Fruit fly (Drosophila melanogaster) whole organism, embryonic: ENCODE results near the gene CG1999.

Experiments used
- B-H2 ChIP-seq: fragments of 200-800 bp; sonication (Bioruptor generic); optimal IDR thresholded peaks from 2 replicates; lab custom pipeline; 2018; ENCODE audit warnings: missing biosample characterization, mild to moderate bottlenecking, missing genetic modification characterization
- CG11456 ChIP-seq: fragments of 200-800 bp; sonication (Bioruptor generic); IDR thresholded peaks from 3 replicates; pipeline ENCODE4 v1.3.6; 2022; ENCODE audit warnings: missing biosample characterization, missing genetic modification characterization
- CG11695 ChIP-seq: fragments of 200-800 bp; sonication (Bioruptor generic); IDR thresholded peaks from 3 replicates; pipeline ENCODE4 v1.3.6; 2022; ENCODE audit warnings: missing biosample characterization, missing genetic modification characterization
- CG12299 ChIP-seq: fragments of 200-800 bp; sonication (Bioruptor generic); optimal IDR thresholded peaks from 2 replicates; lab custom pipeline; 2018; ENCODE audit warnings: missing biosample characterization, mild to moderate bottlenecking, missing genetic modification characterization
- CG12391 ChIP-seq: fragments of 200-800 bp; sonication (Bioruptor generic); optimal IDR thresholded peaks from 3 replicates; lab custom pipeline; 2018; ENCODE audit warnings: missing biosample characterization, mild to moderate bottlenecking, missing genetic modification characterization, moderate library complexity
- CG13287 ChIP-seq: fragments of 200-800 bp; sonication (Bioruptor generic); IDR thresholded peaks from 2 replicates; pipeline ENCODE4 v1.3.6; 2022; ENCODE audit warnings: missing biosample characterization, missing genetic modification characterization; ENCODE audit not compliant: partially characterized antibody
- CG17328 ChIP-seq: fragments of 200-800 bp; sonication (Bioruptor generic); IDR thresholded peaks from 2 replicates; pipeline ENCODE4 v1.3.6; 2022; ENCODE audit warnings: missing biosample characterization, missing genetic modification characterization
- CG17361 ChIP-seq: fragments of 200-800 bp; sonication (Bioruptor generic); IDR thresholded peaks from 3 replicates; pipeline ENCODE4 v1.3.6; 2022; ENCODE audit warnings: missing biosample characterization, missing genetic modification characterization
- CG18262 ChIP-seq: fragments of 200-800 bp; optimal IDR thresholded peaks from 3 replicates; lab custom pipeline; 2019; ENCODE audit warnings: missing biosample characterization, mild to moderate bottlenecking, missing genetic modification characterization, moderate library complexity
- CG33213 ChIP-seq: fragments of 200-800 bp; sonication (Bioruptor generic); optimal IDR thresholded peaks from 3 replicates; lab custom pipeline; 2016; ENCODE audit warnings: missing biosample characterization, missing genetic modification characterization
- CG33557 ChIP-seq: fragments of 200-800 bp; sonication (Bioruptor generic); optimal IDR thresholded peaks from 2 replicates; lab custom pipeline; 2019; ENCODE audit warnings: missing biosample characterization, mild to moderate bottlenecking, missing genetic modification characterization, moderate library complexity
- CG34376 ChIP-seq: fragments of 200-800 bp; sonication (Bioruptor generic); optimal IDR thresholded peaks from 2 replicates; lab custom pipeline; 2018; ENCODE audit warnings: missing biosample characterization, mild to moderate bottlenecking, missing genetic modification characterization
- CG6272 ChIP-seq: fragments of 200-800 bp; sonication (Bioruptor generic); IDR thresholded peaks from 2 replicates; pipeline ENCODE4 v1.3.6; 2022; ENCODE audit warnings: missing biosample characterization, missing genetic modification characterization
- CG6813 ChIP-seq: fragments of 200-800 bp; sonication (Bioruptor generic); optimal IDR thresholded peaks from 2 replicates; lab custom pipeline; 2017; ENCODE audit warnings: missing biosample characterization, missing genetic modification characterization, mild to moderate bottlenecking, moderate library complexity, missing genetic modification reagents
- CG7745 ChIP-seq: fragments of 200-800 bp; sonication (Bioruptor generic); optimal IDR thresholded peaks from 2 replicates; lab custom pipeline; 2018; ENCODE audit warnings: missing biosample characterization, mild to moderate bottlenecking, missing genetic modification characterization, moderate library complexity
- CG8281 ChIP-seq: fragments of 200-800 bp; sonication (Bioruptor generic); optimal IDR thresholded peaks from 2 replicates; lab custom pipeline; 2018; ENCODE audit warnings: missing biosample characterization, mild to moderate bottlenecking, missing genetic modification characterization, moderate library complexity
- CG8388 ChIP-seq: fragments of 200-800 bp; sonication (Bioruptor generic); optimal IDR thresholded peaks from 2 replicates; lab custom pipeline; 2019; ENCODE audit warnings: missing biosample characterization, mild to moderate bottlenecking, missing genetic modification characterization, moderate library complexity
- CG8944 ChIP-seq: fragments of 200-800 bp; sonication (Bioruptor generic); optimal IDR thresholded peaks from 3 replicates; lab custom pipeline; 2016; ENCODE audit warnings: missing biosample characterization, missing genetic modification characterization
- CG9932 ChIP-seq: fragments of 200-800 bp; sonication (Bioruptor generic); IDR thresholded peaks from 2 replicates; pipeline ENCODE4 v1.3.6; 2022; ENCODE audit warnings: missing biosample characterization, missing genetic modification characterization
- Chrac-16 ChIP-seq: fragments of 200-800 bp; sonication (Bioruptor generic); optimal IDR thresholded peaks from 3 replicates; lab custom pipeline; 2016; ENCODE audit warnings: missing biosample characterization, missing genetic modification characterization
- Eip74EF ChIP-seq, 2 experiments: fragments of 200-800 bp in 1 of 2; fragments of >200 bp in 1 of 2; sonication (Bioruptor generic) in 1 of 2; optimal IDR thresholded peaks; 2 replicates each; lab custom pipeline; 2017 to 2019; ENCODE audit warnings: missing biosample characterization in 2 of 2, missing genetic modification characterization in 2 of 2, mild to moderate bottlenecking in 1 of 2, moderate library complexity in 1 of 2
- Ets65A ChIP-seq: fragments of 200-800 bp; sonication (Bioruptor generic); peaks from one replicate; lab custom pipeline; 2016; ENCODE audit warnings: missing biosample characterization, missing genetic modification characterization
- H2.0 ChIP-seq: fragments of 200-800 bp; sonication (Bioruptor generic); IDR thresholded peaks from 2 replicates; pipeline ENCODE4 v1.3.6; 2022; ENCODE audit warnings: missing biosample characterization, missing genetic modification characterization
- HLHmδ ChIP-seq: fragments of 200-800 bp; sonication (Bioruptor generic); optimal IDR thresholded peaks from 2 replicates; lab custom pipeline; 2018; ENCODE audit warnings: missing biosample characterization, mild to moderate bottlenecking, missing genetic modification characterization, moderate library complexity
- Hand ChIP-seq: fragments of 200-800 bp; sonication (Bioruptor generic); optimal IDR thresholded peaks from 2 replicates; lab custom pipeline; 2017; ENCODE audit warnings: mild to moderate bottlenecking, missing biosample characterization, missing genetic modification reagents, missing genetic modification characterization
- Hsf ChIP-seq: fragments of 200-800 bp; sonication (Bioruptor generic); optimal IDR thresholded peaks from 3 replicates; lab custom pipeline; 2016; ENCODE audit warnings: missing biosample characterization, missing genetic modification characterization
- Nf-YC ChIP-seq: fragments of 200-800 bp; optimal IDR thresholded peaks from 3 replicates; lab custom pipeline; 2019; ENCODE audit warnings: missing biosample characterization, mild to moderate bottlenecking, missing genetic modification characterization, moderate library complexity
- Sry-β ChIP-seq: fragments of 200-800 bp; sonication (Bioruptor generic); optimal IDR thresholded peaks from 2 replicates; lab custom pipeline; 2018; ENCODE audit warnings: missing biosample characterization, mild to moderate bottlenecking, missing genetic modification characterization, moderate library complexity
- Trl ChIP-seq, 3 experiments: fragments of >200 bp in 2 of 3; fragments of 200-800 bp in 1 of 3; sonication (Bioruptor generic) in 1 of 3; optimal IDR thresholded peaks; 2 replicates in 1 of 3; 3 replicates in 2 of 3; lab custom pipeline; 2016 to 2017; ENCODE audit warnings: missing biosample characterization in 1 of 3, missing genetic modification characterization in 1 of 3
- ab ChIP-seq: fragments of 200-800 bp; sonication (Bioruptor generic); optimal IDR thresholded peaks from 2 replicates; lab custom pipeline; 2016; ENCODE audit warnings: missing biosample characterization, missing genetic modification characterization
- ara ChIP-seq: fragments of 200-800 bp; sonication (Bioruptor generic); IDR thresholded peaks from 2 replicates; pipeline ENCODE4 v1.3.6; 2022; ENCODE audit warnings: missing biosample characterization, missing genetic modification characterization
- cg ChIP-seq: fragments of 200-800 bp; sonication (Bioruptor generic); optimal IDR thresholded peaks from 3 replicates; lab custom pipeline; 2019; ENCODE audit warnings: missing biosample characterization, mild to moderate bottlenecking, missing genetic modification characterization, moderate library complexity
- crc ChIP-seq: fragments of 200-800 bp; sonication (Bioruptor generic); optimal IDR thresholded peaks from 2 replicates; lab custom pipeline; 2016; ENCODE audit warnings: missing biosample characterization, missing genetic modification characterization
- crp ChIP-seq, 2 experiments: fragments of 200-800 bp; sonication (Bioruptor generic); optimal IDR thresholded peaks; 2 replicates in 1 of 2; 3 replicates in 1 of 2; lab custom pipeline; 2017; ENCODE audit warnings: missing biosample characterization in 2 of 2, missing genetic modification characterization in 2 of 2, mild to moderate bottlenecking in 1 of 2, moderate library complexity in 1 of 2
- cwo ChIP-seq: fragments of 200-800 bp; sonication (Bioruptor generic); optimal IDR thresholded peaks from 3 replicates; lab custom pipeline; 2017; ENCODE audit warnings: missing biosample characterization, missing genetic modification characterization, mild to moderate bottlenecking, moderate library complexity, missing genetic modification reagents
- gcm2 ChIP-seq: fragments of 200-800 bp; sonication (Bioruptor generic); optimal IDR thresholded peaks from 2 replicates; lab custom pipeline; 2016; ENCODE audit warnings: missing biosample characterization, missing genetic modification characterization
- grn ChIP-seq: fragments of 200-800 bp; sonication (Bioruptor generic); optimal IDR thresholded peaks from 3 replicates; lab custom pipeline; 2017; ENCODE audit warnings: missing biosample characterization, missing genetic modification characterization
- ham ChIP-seq: fragments of 200-800 bp; sonication (Bioruptor generic); IDR thresholded peaks from 2 replicates; pipeline ENCODE4 v1.3.6; 2022; ENCODE audit warnings: missing biosample characterization, missing genetic modification characterization
- hth ChIP-seq: fragments of >200 bp; optimal IDR thresholded peaks from 2 replicates; lab custom pipeline; 2017; ENCODE audit warnings: inconsistent platforms
- jigr1 ChIP-seq: fragments of 200-800 bp; sonication (Bioruptor generic); IDR thresholded peaks from 3 replicates; pipeline ENCODE4 v1.3.6; 2022; ENCODE audit warnings: missing biosample characterization, missing genetic modification characterization
- kah ChIP-seq: fragments of 200-800 bp; sonication (Bioruptor generic); optimal IDR thresholded peaks from 2 replicates; lab custom pipeline; 2018; ENCODE audit warnings: missing biosample characterization, mild to moderate bottlenecking, missing genetic modification characterization
- luna ChIP-seq: fragments of 200-800 bp; sonication (Bioruptor generic); optimal IDR thresholded peaks from 2 replicates; lab custom pipeline; 2016; ENCODE audit warnings: missing biosample characterization, missing genetic modification characterization
- maf-S ChIP-seq: fragments of 200-800 bp; sonication (Bioruptor generic); optimal IDR thresholded peaks from 2 replicates; lab custom pipeline; 2016; ENCODE audit warnings: missing biosample characterization, missing genetic modification characterization
- mam ChIP-seq: fragments of 200-800 bp; sonication (Bioruptor generic); optimal IDR thresholded peaks from 3 replicates; lab custom pipeline; 2016; ENCODE audit warnings: missing biosample characterization, missing genetic modification characterization
- nom ChIP-seq: fragments of 200-800 bp; sonication (Bioruptor generic); optimal IDR thresholded peaks from 2 replicates; lab custom pipeline; 2017; ENCODE audit warnings: missing biosample characterization, missing genetic modification characterization, mild to moderate bottlenecking, moderate library complexity, missing genetic modification reagents
- p53 ChIP-seq: fragments of 200-800 bp; sonication (Bioruptor generic); optimal IDR thresholded peaks from 2 replicates; lab custom pipeline; 2016; ENCODE audit warnings: missing biosample characterization, missing genetic modification characterization
- row ChIP-seq: fragments of 200-800 bp; sonication (Bioruptor generic); IDR thresholded peaks from 3 replicates; pipeline ENCODE4 v1.3.6; 2022; ENCODE audit warnings: missing biosample characterization, missing genetic modification characterization
- zfh2 ChIP-seq: fragments of 200-800 bp; sonication (Bioruptor generic); optimal IDR thresholded peaks from 2 replicates; lab custom pipeline; 2016; ENCODE audit warnings: missing biosample characterization, missing genetic modification characterization

CG1999 gene

dm6 chrX:7336121-7336961, 22.3 kb upstream of the CG1999 start (continued):
- TF ChIP-seq CG18262 (tag; lab: Kevin White, UChicago): peak; percentile 96
- TF ChIP-seq kah (GFP tag; lab: Kevin White, UChicago): peak; percentile 78
- peak; percentile 54 for TF ChIP-seq p53 (GFP tag; lab: Kevin White, UChicago)
- TF ChIP-seq HLHmδ: no peak
- peak; percentile 88 for TF ChIP-seq cg
- TF ChIP-seq jigr1 (GFP tag; lab: Robert Waterston, UW): peak; percentile 78; the same call in 2 of the 3 replicates
- peak; percentile 93 for TF ChIP-seq Chrac-16 (GFP tag; lab: Kevin White, UChicago)
- no peak for TF ChIP-seq nom (GFP tag; lab: Kevin White, UChicago)
- TF ChIP-seq CG8944 (GFP tag; lab: Kevin White, UChicago): peak; percentile 89
- TF ChIP-seq H2.0 (GFP tag; lab: Robert Waterston, UW): peak; percentile 77
- peak; percentile 52 for TF ChIP-seq CG9932 (GFP tag; lab: Robert Waterston, UW)
- peak; percentile 69 for TF ChIP-seq CG7745 (tag; lab: Kevin White, UChicago)
- peak; percentile 84 for TF ChIP-seq mam
- TF ChIP-seq CG11695 (GFP tag; lab: Robert Waterston, UW): peak; percentile 91
- TF ChIP-seq CG6813 (GFP tag; lab: Kevin White, UChicago): peak; percentile 87
- TF ChIP-seq CG17361 (GFP tag; lab: Robert Waterston, UW): peak; percentile 68
- TF ChIP-seq zfh2 (GFP tag; lab: Kevin White, UChicago): peak; percentile 35
- TF ChIP-seq CG8281 (tag; lab: Kevin White, UChicago): peak; percentile 72
- peak; percentile 92 for TF ChIP-seq row (GFP tag; lab: Robert Waterston, UW)
- peak; percentile 88 for TF ChIP-seq ara (GFP tag; lab: Robert Waterston, UW)
- TF ChIP-seq CG8388 (GFP tag; lab: Kevin White, UChicago): peak; percentile 95
- TF ChIP-seq Ets65A (GFP tag; lab: Kevin White, UChicago): peak; percentile 99
- TF ChIP-seq Nf-YC (tag; lab: Kevin White, UChicago): peak; percentile 67
- peak; percentile 87 for TF ChIP-seq CG33557
- TF ChIP-seq maf-S (GFP tag; lab: Kevin White, UChicago): peak; percentile 78
- no peak for TF ChIP-seq hth (lab: Kevin White, UChicago)
- peak; percentile 95 for TF ChIP-seq CG12391 (tag; lab: Kevin White, UChicago)
- peak in 1 of 2 experiments; percentile 49 for TF ChIP-seq crp (GFP tag; optimal IDR thresholded peaks at IDR 0.05; lab: Kevin White, UChicago)
- peak; percentile 65 for TF ChIP-seq grn
- peak; percentile 91 for TF ChIP-seq CG17328 (GFP tag; lab: Robert Waterston, UW)
- TF ChIP-seq gcm2 (GFP tag; lab: Kevin White, UChicago): peak; percentile 83
- TF ChIP-seq luna (GFP tag; lab: Kevin White, UChicago): peak; percentile 68
- no peak for TF ChIP-seq CG34376 (GFP tag; lab: Kevin White, UChicago)
- TF ChIP-seq Sry-β (GFP tag; lab: Kevin White, UChicago): peak; percentile 61
- peak; percentile 39 for TF ChIP-seq Hand (GFP tag; lab: Kevin White, UChicago)
- peak; percentile 86 for TF ChIP-seq crc
- peak; percentile 72 for TF ChIP-seq ab (GFP tag; lab: Kevin White, UChicago)
- TF ChIP-seq CG13287 (GFP tag; lab: Robert Waterston, UW): no peak
- TF ChIP-seq B-H2 (GFP tag; lab: Kevin White, UChicago): peak; percentile 20
- TF ChIP-seq cwo (GFP tag; lab: Kevin White, UChicago): peak; percentile 87
- TF ChIP-seq CG12299 (tag; lab: Kevin White, UChicago): peak; percentile 84
- TF ChIP-seq Eip74EF (GFP tag; optimal IDR thresholded peaks at IDR 0.05; lab: Kevin White, UChicago): peak in 1 of 2 experiments; percentile 91
- peak; percentile 85 for TF ChIP-seq CG33213 (GFP tag; lab: Kevin White, UChicago)
- peak; percentile 57; the same call in 1 of the 3 replicates for TF ChIP-seq CG11456 (GFP tag; lab: Robert Waterston, UW)
- TF ChIP-seq Trl (optimal IDR thresholded peaks at IDR 0.05; lab: Kevin White, UChicago): no peak
- TF ChIP-seq Trl (GFP tag; optimal IDR thresholded peaks at IDR 0.05; lab: Kevin White, UChicago): peak; percentile 91
- TF ChIP-seq CG6272 (GFP tag; lab: Robert Waterston, UW): peak; percentile 77; the same call in 1 of the 2 replicates
- peak; percentile 93 for TF ChIP-seq Hsf
- no peak for TF ChIP-seq ham (GFP tag; lab: Robert Waterston, UW)
